Fruit fly (Drosophila melanogaster) whole organism, prepupa: ENCODE measurements around the gene CG15894.
A peak's percentile ranks its signal among the peaks of the same experiment; 100 is the strongest.

Experiments used
- Blimp-1 ChIP-seq: fragments of 200-800 bp; sonication (Bioruptor generic); optimal IDR thresholded peaks from 3 replicates; lab custom pipeline; 2017; ENCODE audit warnings: missing biosample characterization, missing genetic modification characterization, mild to moderate bottlenecking, moderate library complexity, missing genetic modification reagents
- CG10631 ChIP-seq: fragments of 200-800 bp; sonication (Bioruptor generic); optimal IDR thresholded peaks from 2 replicates; lab custom pipeline; 2016; ENCODE audit warnings: missing biosample characterization, missing genetic modification characterization
- CG10669 ChIP-seq: fragments of 200-800 bp; sonication (Bioruptor generic); optimal IDR thresholded peaks from 3 replicates; lab custom pipeline; 2018; ENCODE audit warnings: missing biosample characterization, mild to moderate bottlenecking, missing genetic modification characterization, moderate library complexity
- CG3032 ChIP-seq: fragments of 200-800 bp; optimal IDR thresholded peaks from 2 replicates; lab custom pipeline; 2019; ENCODE audit warnings: missing biosample characterization, mild to moderate bottlenecking, missing genetic modification characterization, moderate library complexity
- CG31627 ChIP-seq: fragments of 200-800 bp; sonication (Bioruptor generic); optimal IDR thresholded peaks from 3 replicates; lab custom pipeline; 2016; ENCODE audit warnings: missing biosample characterization, missing genetic modification characterization
- CG32006 ChIP-seq: fragments of 200-800 bp; sonication (Bioruptor generic); optimal IDR thresholded peaks from 3 replicates; lab custom pipeline; 2017; ENCODE audit warnings: missing biosample characterization, mild to moderate bottlenecking, missing genetic modification characterization
- CG34406 ChIP-seq: fragments of 200-800 bp; sonication (Bioruptor generic); optimal IDR thresholded peaks from 3 replicates; lab custom pipeline; 2016; ENCODE audit warnings: missing biosample characterization, missing genetic modification characterization
- CG3919 ChIP-seq: fragments of 200-800 bp; sonication (Bioruptor generic); optimal IDR thresholded peaks from 3 replicates; lab custom pipeline; 2016; ENCODE audit warnings: missing biosample characterization, missing genetic modification characterization
- CG4318 ChIP-seq: fragments of 200-800 bp; sonication (Bioruptor generic); optimal IDR thresholded peaks from 3 replicates; lab custom pipeline; 2017; ENCODE audit warnings: missing biosample characterization, mild to moderate bottlenecking, missing genetic modification characterization
- CG6163 ChIP-seq: fragments of 200-800 bp; sonication (Bioruptor generic); IDR thresholded peaks from 3 replicates; pipeline ENCODE4 v1.3.6; 2022; ENCODE audit warnings: missing biosample characterization, missing genetic modification characterization
- CG6792 ChIP-seq: fragments of 200-800 bp; sonication (Bioruptor generic); optimal IDR thresholded peaks from 3 replicates; lab custom pipeline; 2016; ENCODE audit warnings: missing biosample characterization, missing genetic modification characterization
- CG6808 ChIP-seq: fragments of 200-800 bp; sonication (Bioruptor generic); optimal IDR thresholded peaks from 3 replicates; lab custom pipeline; 2017; ENCODE audit warnings: missing biosample characterization, missing genetic modification characterization, mild to moderate bottlenecking, moderate library complexity, missing genetic modification reagents
- CG6854 ChIP-seq: fragments of 200-800 bp; sonication (Bioruptor generic); optimal IDR thresholded peaks from 2 replicates; lab custom pipeline; 2017; ENCODE audit warnings: missing biosample characterization, mild to moderate bottlenecking, missing genetic modification characterization
- CG7368 ChIP-seq: fragments of 200-800 bp; sonication (Bioruptor generic); optimal IDR thresholded peaks from 3 replicates; lab custom pipeline; 2016; ENCODE audit warnings: missing biosample characterization, missing genetic modification characterization
- CG8119 ChIP-seq: fragments of 200-800 bp; sonication (Bioruptor generic); IDR thresholded peaks from 3 replicates; pipeline ENCODE4 v1.3.6; 2022; ENCODE audit warnings: missing biosample characterization, missing genetic modification characterization
- CG8319 ChIP-seq: fragments of 200-800 bp; sonication (Bioruptor generic); optimal IDR thresholded peaks from 3 replicates; lab custom pipeline; 2016; ENCODE audit warnings: missing biosample characterization, missing genetic modification characterization
- CG9139 ChIP-seq: fragments of 200-800 bp; sonication (Bioruptor generic); optimal IDR thresholded peaks from 3 replicates; lab custom pipeline; 2017; ENCODE audit warnings: missing biosample characterization, mild to moderate bottlenecking, missing genetic modification characterization
- Eip75B ChIP-seq: fragments of 200-800 bp; sonication (Bioruptor generic); optimal IDR thresholded peaks from 3 replicates; lab custom pipeline; 2016; ENCODE audit warnings: missing biosample characterization, missing genetic modification characterization
- Eip78C ChIP-seq: fragments of 200-800 bp; sonication (Bioruptor generic); peaks from one replicate; lab custom pipeline; 2016; ENCODE audit warnings: missing biosample characterization, missing genetic modification characterization
- Eip93F ChIP-seq: fragments of 200-800 bp; sonication (Bioruptor generic); optimal IDR thresholded peaks from 2 replicates; lab custom pipeline; 2016; ENCODE audit warnings: missing biosample characterization, mild to moderate bottlenecking, missing genetic modification characterization
- Ets21C ChIP-seq: fragments of 200-800 bp; sonication (Bioruptor generic); optimal IDR thresholded peaks from 3 replicates; lab custom pipeline; 2016; ENCODE audit warnings: missing biosample characterization, missing genetic modification characterization
- Ets96B ChIP-seq: fragments of 200-800 bp; optimal IDR thresholded peaks from 2 replicates; lab custom pipeline; 2019; ENCODE audit warnings: missing biosample characterization, mild to moderate bottlenecking, missing genetic modification characterization, moderate library complexity
- Gug ChIP-seq: fragments of 200-800 bp; sonication (Bioruptor generic); IDR thresholded peaks from 2 replicates; pipeline ENCODE4 v1.3.6; 2022; ENCODE audit warnings: missing biosample characterization, missing genetic modification characterization
- Hr38 ChIP-seq: sonication (Bioruptor generic); optimal IDR thresholded peaks from 2 replicates; lab custom pipeline; 2016; ENCODE audit warnings: missing biosample characterization, missing genetic modification characterization
- Hr39 ChIP-seq: fragments of 200-800 bp; sonication (Bioruptor generic); optimal IDR thresholded peaks from 2 replicates; lab custom pipeline; 2016; ENCODE audit warnings: missing biosample characterization, missing genetic modification characterization
- Hr4 ChIP-seq: fragments of 200-800 bp; sonication (Bioruptor generic); optimal IDR thresholded peaks from 3 replicates; lab custom pipeline; 2016; ENCODE audit warnings: missing biosample characterization, missing genetic modification characterization
- Met ChIP-seq: fragments of 200-800 bp; sonication (Bioruptor generic); optimal IDR thresholded peaks from 3 replicates; lab custom pipeline; 2016; ENCODE audit warnings: missing biosample characterization, missing genetic modification characterization
- Smox ChIP-seq: fragments of 200-800 bp; sonication (Bioruptor generic); optimal IDR thresholded peaks from 3 replicates; lab custom pipeline; 2016; ENCODE audit warnings: missing biosample characterization, missing genetic modification characterization
- Sox102F ChIP-seq: fragments of 200-800 bp; sonication (Bioruptor generic); optimal IDR thresholded peaks from 2 replicates; lab custom pipeline; 2016; ENCODE audit warnings: missing biosample characterization, mild to moderate bottlenecking, missing genetic modification characterization
- Sox14 ChIP-seq: fragments of 200-800 bp; sonication (Bioruptor generic); optimal IDR thresholded peaks from 3 replicates; lab custom pipeline; 2016; ENCODE audit warnings: missing biosample characterization, missing genetic modification characterization
- Sox15 ChIP-seq: fragments of 200-800 bp; sonication (Bioruptor generic); optimal IDR thresholded peaks from 3 replicates; lab custom pipeline; 2016; ENCODE audit warnings: missing biosample characterization, missing genetic modification characterization
- achi ChIP-seq: fragments of 200-800 bp; sonication (Bioruptor generic); optimal IDR thresholded peaks from 3 replicates; lab custom pipeline; 2016; ENCODE audit warnings: missing biosample characterization, missing genetic modification characterization
- dac ChIP-seq: fragments of 200-800 bp; sonication (Bioruptor generic); optimal IDR thresholded peaks from 2 replicates; lab custom pipeline; 2017; ENCODE audit warnings: missing biosample characterization, mild to moderate bottlenecking, missing genetic modification characterization
- dsx ChIP-seq: fragments of 200-800 bp; optimal IDR thresholded peaks from 3 replicates; lab custom pipeline; 2019; ENCODE audit warnings: missing biosample characterization, mild to moderate bottlenecking, missing genetic modification characterization, moderate library complexity; ENCODE audit not compliant: poor library complexity, severe bottlenecking
- eg ChIP-seq: fragments of 200-800 bp; sonication (Bioruptor generic); IDR thresholded peaks from 3 replicates; pipeline ENCODE4 v1.3.6; 2022; ENCODE audit warnings: missing biosample characterization, missing genetic modification characterization
- esn ChIP-seq: fragments of 200-800 bp; sonication (Bioruptor generic); optimal IDR thresholded peaks from 2 replicates; lab custom pipeline; 2016; ENCODE audit warnings: missing biosample characterization, mild to moderate bottlenecking, missing genetic modification characterization, moderate library complexity
- fd85E ChIP-seq: fragments of 200-800 bp; sonication (Bioruptor generic); optimal IDR thresholded peaks from 3 replicates; lab custom pipeline; 2016; ENCODE audit warnings: missing biosample characterization, missing genetic modification characterization
- fkh ChIP-seq: fragments of 200-800 bp; sonication (Bioruptor generic); optimal IDR thresholded peaks from 3 replicates; lab custom pipeline; 2017; ENCODE audit warnings: missing biosample characterization, mild to moderate bottlenecking, missing genetic modification characterization, moderate library complexity
- lz ChIP-seq: fragments of 200-800 bp; sonication (Bioruptor generic); optimal IDR thresholded peaks from 3 replicates; lab custom pipeline; 2016; ENCODE audit warnings: missing biosample characterization, missing genetic modification characterization
- net ChIP-seq: fragments of 200-800 bp; sonication (Bioruptor generic); optimal IDR thresholded peaks from 3 replicates; lab custom pipeline; 2016; ENCODE audit warnings: missing biosample characterization, missing genetic modification characterization
- pdm3 ChIP-seq: fragments of 200-800 bp; sonication (Bioruptor generic); optimal IDR thresholded peaks from 3 replicates; lab custom pipeline; 2016; ENCODE audit warnings: missing biosample characterization, missing genetic modification characterization
- salr ChIP-seq, 2 experiments: fragments of 200-800 bp; sonication (Bioruptor generic); optimal IDR thresholded peaks; 3 replicates each; lab custom pipeline; 2016 to 2018; ENCODE audit warnings: missing biosample characterization in 2 of 2, missing genetic modification characterization in 2 of 2, mild to moderate bottlenecking in 1 of 2
- spab ChIP-seq: fragments of 200-800 bp; sonication (Bioruptor generic); optimal IDR thresholded peaks from 2 replicates; lab custom pipeline; 2017; ENCODE audit warnings: missing biosample characterization, mild to moderate bottlenecking, missing genetic modification characterization, missing genetic modification reagents
- ss ChIP-seq, 2 experiments: fragments of 200-800 bp; sonication (Bioruptor generic); optimal IDR thresholded peaks; 2 replicates in 1 of 2; 3 replicates in 1 of 2; lab custom pipeline; 2017 to 2018; ENCODE audit warnings: mild to moderate bottlenecking in 2 of 2, missing biosample characterization in 2 of 2, missing genetic modification characterization in 2 of 2, moderate library complexity in 1 of 2
- svp ChIP-seq: fragments of 200-800 bp; sonication (Bioruptor generic); peaks from one replicate; lab custom pipeline; 2016; ENCODE audit warnings: missing biosample characterization, missing genetic modification characterization
- topi ChIP-seq: fragments of 200-800 bp; sonication (Bioruptor generic); optimal IDR thresholded peaks from 3 replicates; lab custom pipeline; 2016; ENCODE audit warnings: missing biosample characterization, missing genetic modification characterization
- vri ChIP-seq: fragments of 200-800 bp; sonication (Bioruptor generic); optimal IDR thresholded peaks from 3 replicates; lab custom pipeline; 2016; ENCODE audit warnings: missing biosample characterization, mild to moderate bottlenecking, missing genetic modification characterization

CG15894 gene

dm6 chrX:6366357-6366691, 57.3 kb downstream of the CG15894 start (continued):
- TF ChIP-seq Gug (peak; percentile 91), Ets96B (tag; lab: Kevin White, UChicago) (peak; percentile 71), spab (peak; percentile 62), vri (GFP tag; lab: Kevin White, UChicago) (peak; percentile 92), CG34406 (GFP tag; lab: Kevin White, UChicago) (peak; percentile 82), net (GFP tag; lab: Kevin White, UChicago) (peak; percentile 89), Sox102F (GFP tag; lab: Kevin White, UChicago) (peak; percentile 94), svp (GFP tag; lab: Kevin White, UChicago) (peak; percentile 96), pdm3 (GFP tag; lab: Kevin White, UChicago) (peak; percentile 94), CG31627 (GFP tag; lab: Kevin White, UChicago) (peak; percentile 96), Met (GFP tag; lab: Kevin White, UChicago) (peak; percentile 94), Hr4 (GFP tag; lab: Kevin White, UChicago) (peak; percentile 95), CG6808 (GFP tag; lab: Kevin White, UChicago) (peak; percentile 54), Eip75B (peak; percentile 88), esn (GFP tag; lab: Kevin White, UChicago) (peak; percentile 94), fd85E (GFP tag; lab: Kevin White, UChicago) (peak; percentile 66), CG9139 (GFP tag; lab: Kevin White, UChicago) (peak; percentile 15), CG8119 (GFP tag; lab: Robert Waterston, UW) (peak; percentile 94), Ets21C (peak; percentile 93), lz (GFP tag; lab: Kevin White, UChicago) (peak; percentile 96), CG8319 (GFP tag; lab: Kevin White, UChicago) (peak; percentile 80), Eip93F (GFP tag; lab: Kevin White, UChicago) (peak; percentile 79), achi (GFP tag; lab: Kevin White, UChicago) (peak; percentile 85), CG10669 (peak; percentile 81), CG32006 (GFP tag; lab: Kevin White, UChicago) (peak; percentile 93), salr (GFP tag; optimal IDR thresholded peaks at IDR 0.05; lab: Kevin White, UChicago) (peak; percentile 63 to 77), Eip78C (GFP tag; lab: Kevin White, UChicago) (peak; percentile 97), CG7368 (GFP tag; lab: Kevin White, UChicago) (peak; percentile 89), CG6792 (peak; percentile 90), eg (GFP tag; lab: Robert Waterston, UW) (peak; percentile 98), CG3919 (peak; percentile 91), Smox (GFP tag; lab: Kevin White, UChicago) (peak; percentile 92), Hr39 (peak; percentile 97), ss (GFP tag; optimal IDR thresholded peaks at IDR 0.05; lab: Kevin White, UChicago) (peak; percentile 41 to 70), CG10631 (GFP tag; lab: Kevin White, UChicago) (peak; percentile 85), CG6854 (GFP tag; lab: Kevin White, UChicago) (peak; percentile 60), CG3032 (tag; lab: Kevin White, UChicago) (peak; percentile 78), CG4318 (GFP tag; lab: Kevin White, UChicago) (peak; percentile 83), Sox14 (GFP tag; lab: Kevin White, UChicago) (peak; percentile 95)

dm6 chrX:6372769-6373197, 63.8 kb downstream of the CG15894 start, which contains the start of gene PpV:
PpV (minus strand) TSS chrX:6372915.
- no peak for TF ChIP-seq CG6854 (GFP tag; lab: Kevin White, UChicago)
- TF ChIP-seq Eip78C (GFP tag; lab: Kevin White, UChicago), result peak; percentile 14
- no peak for TF ChIP-seq Blimp-1 (GFP tag; lab: Kevin White, UChicago)
- peak; percentile 55 for TF ChIP-seq fkh (GFP tag; lab: Kevin White, UChicago)
- no peak for TF ChIP-seq fd85E (GFP tag; lab: Kevin White, UChicago)
- no peak for TF ChIP-seq Hr38 (GFP tag; lab: Kevin White, UChicago)
- TF ChIP-seq net (GFP tag; lab: Kevin White, UChicago), result no peak
- peak; percentile 28 for TF ChIP-seq achi (GFP tag; lab: Kevin White, UChicago)
- TF ChIP-seq Sox102F (GFP tag; lab: Kevin White, UChicago), result no peak
- TF ChIP-seq CG3032 (tag; lab: Kevin White, UChicago), result peak; percentile 5
- TF ChIP-seq CG8319 (GFP tag; lab: Kevin White, UChicago), result no peak
- peak; percentile 14 for TF ChIP-seq dsx (GFP tag; lab: Kevin White, UChicago)
- TF ChIP-seq Sox15, result no peak
- TF ChIP-seq dac (GFP tag; lab: Kevin White, UChicago), result no peak
- TF ChIP-seq CG6163, result no peak
- TF ChIP-seq topi, result peak; percentile 2
- no peak for TF ChIP-seq pdm3 (GFP tag; lab: Kevin White, UChicago)
- peak; percentile 21 for TF ChIP-seq Sox14 (GFP tag; lab: Kevin White, UChicago)
- TF ChIP-seq salr (GFP tag; optimal IDR thresholded peaks at IDR 0.05; lab: Kevin White, UChicago), result no peak
- no peak for TF ChIP-seq lz (GFP tag; lab: Kevin White, UChicago)
- no peak for TF ChIP-seq CG34406 (GFP tag; lab: Kevin White, UChicago)
- TF ChIP-seq, all 60 proteins: peak for 7
